Worm (Caenorhabditis elegans): Measurements from ENCODE around the gene C44B11.4.

C44B11.4 gene

ce11 chrIII:3174985-3175384, 31.4 kb upstream of the C44B11.4 start, which contains the start of gene R148.3 (continued):
- TF ChIP-seq mdt-29 (GFP tag; IDR thresholded peaks at IDR 0.05) (no peak), daf-8 (GFP tag; IDR thresholded peaks at IDR 0.05) (no peak), php-3 (GFP tag; IDR thresholded peaks at IDR 0.05) (no peak), nhr-41 (GFP tag; IDR thresholded peaks at IDR 0.05) (no peak), hlh-11 (tag; optimal IDR thresholded peaks at IDR 0.05) (peak; percentile 15), F10B5.3 (tag; optimal IDR thresholded peaks at IDR 0.05) (no peak), lin-1 (GFP tag; IDR thresholded peaks at IDR 0.05) (no peak), nhr-42 (GFP tag; IDR thresholded peaks at IDR 0.05) (no peak), ZK546.5 (tag; optimal IDR thresholded peaks at IDR 0.05) (no peak), F44E2.7 (GFP tag; IDR thresholded peaks at IDR 0.05) (no peak), fkh-10 (GFP tag; optimal IDR thresholded peaks at IDR 0.05) (no peak), ctbp-1 (GFP tag; IDR thresholded peaks at IDR 0.05) (no peak), daf-16 (GFP tag; optimal IDR thresholded peaks at IDR 0.05) (no peak), daf-16 (tag; optimal IDR thresholded peaks at IDR 0.05) (no peak), mxl-2 (GFP tag; conservative IDR thresholded peaks at IDR 0.05) (no peak), zip-2 (tag; optimal IDR thresholded peaks at IDR 0.05) (no peak), nhr-6 (tag; optimal IDR thresholded peaks at IDR 0.05) (no peak), daf-12 (tag; optimal IDR thresholded peaks at IDR 0.05) (no peak), dve-1 (tag; optimal IDR thresholded peaks at IDR 0.05; ENCODE audit: insufficient read depth) (peak; percentile 29), ztf-7 (tag; optimal IDR thresholded peaks at IDR 0.05) (no peak), zag-1 (tag; optimal IDR thresholded peaks at IDR 0.05) (no peak), snpc-1.2 (GFP tag; IDR thresholded peaks at IDR 0.05) (no peak), ZK337.2 (GFP tag; IDR thresholded peaks at IDR 0.05) (no peak), hif-1 (tag; optimal IDR thresholded peaks at IDR 0.05) (peak in 1 of 2 experiments; percentile 27), vab-7 (GFP tag; IDR thresholded peaks at IDR 0.05) (no peak), F26F4.8 (GFP tag; conservative IDR thresholded peaks at IDR 0.05) (no peak), sdz-12 (GFP tag; optimal IDR thresholded peaks at IDR 0.05) (no peak), nhr-11 (tag; optimal IDR thresholded peaks at IDR 0.05) (no peak), dmd-9 (GFP tag; IDR thresholded peaks at IDR 0.05) (no peak), mep-1 (tag; optimal IDR thresholded peaks at IDR 0.05) (peak; percentile 69), ceh-20 (GFP tag; IDR thresholded peaks at IDR 0.05) (no peak), zfp-3 (GFP tag; conservative IDR thresholded peaks at IDR 0.05) (no peak), spr-1 (tag; optimal IDR thresholded peaks at IDR 0.05) (peak; percentile 22), ceh-82 (tag; optimal IDR thresholded peaks at IDR 0.05) (no peak), gei-8 (GFP tag; optimal IDR thresholded peaks at IDR 0.05) (no peak), R02D3.7 (tag; optimal IDR thresholded peaks at IDR 0.05) (no peak), nhr-48 (tag; optimal IDR thresholded peaks at IDR 0.05) (peak; percentile 1), ces-1 (GFP tag; optimal IDR thresholded peaks at IDR 0.05) (no peak), pha-4 (GFP tag; IDR thresholded peaks at IDR 0.05) (peak; percentile 53; the same call in 1 of the 2 replicates), pha-4 (tag; optimal IDR thresholded peaks at IDR 0.05) (no peak), egl-27 (tag; optimal IDR thresholded peaks at IDR 0.05) (no peak), cey-2 (tag; optimal IDR thresholded peaks at IDR 0.05; ENCODE audit: borderline replicate concordance, insufficient read depth) (no peak), ztf-11 (tag; optimal IDR thresholded peaks at IDR 0.05) (no peak), mes-2 (tag; optimal IDR thresholded peaks at IDR 0.05; ENCODE audit: poor library complexity, severe bottlenecking) (peak; percentile 88), lir-3 (tag; optimal IDR thresholded peaks at IDR 0.05) (no peak), zip-11 (GFP tag; IDR thresholded peaks at IDR 0.05) (no peak), arid-1 (GFP tag; conservative IDR thresholded peaks at IDR 0.05) (0 out of 2 replicates have a peak, but pooled peaks have one; percentile 40), mdl-1 (tag; optimal IDR thresholded peaks at IDR 0.05) (peak; percentile 69 to 83), nhr-10 (tag; optimal IDR thresholded peaks at IDR 0.05) (no peak), fos-1 (tag; optimal IDR thresholded peaks at IDR 0.05) (no peak), nhr-77 (tag; optimal IDR thresholded peaks at IDR 0.05) (no peak), lin-15B (tag; optimal IDR thresholded peaks at IDR 0.05) (no peak), D1046.2 (GFP tag; IDR thresholded peaks at IDR 0.05) (no peak)

Measured in whole organism, L4 larva.